Fruit fly (Drosophila melanogaster): ENCODE results near the gene Kap-alpha3.

Gene Kap-alpha3

DNA sequence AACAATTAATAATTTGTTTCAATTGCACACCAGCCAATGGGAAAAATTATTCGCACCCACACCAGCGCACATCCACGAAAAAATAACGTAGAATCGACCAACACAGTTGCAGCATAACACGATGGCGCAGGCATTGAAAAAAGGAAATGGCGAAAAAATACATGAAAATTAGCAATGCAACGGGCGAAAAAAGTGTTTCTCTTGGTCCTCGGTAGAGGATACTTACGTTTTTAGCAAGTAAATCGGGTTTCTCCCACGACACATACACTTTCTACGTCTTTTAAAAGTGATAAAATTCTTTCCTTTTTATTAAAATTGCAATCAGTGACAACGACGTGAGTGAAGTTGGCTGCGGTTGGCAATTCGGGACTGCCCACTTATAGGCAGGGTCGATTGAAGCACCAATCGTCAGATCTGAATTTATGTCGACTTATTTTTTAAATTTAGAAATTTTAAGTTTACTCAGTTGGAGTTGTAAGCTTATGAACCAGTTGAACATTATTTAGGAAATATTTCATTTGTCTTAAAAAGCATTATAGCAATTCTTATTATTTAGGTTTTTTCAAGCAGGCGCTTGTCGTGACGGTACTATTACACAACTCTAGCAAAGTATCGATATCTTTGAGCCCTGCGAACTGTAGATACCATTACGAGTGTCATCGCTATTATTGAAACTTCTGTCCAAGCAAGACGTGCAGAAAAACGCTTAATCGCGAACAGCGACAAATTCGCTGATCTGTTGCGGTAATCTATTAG is at the start of gene Kap-alpha3, which contains the start of gene Son:
Gene Kap-alpha3, minus strand, starts transcription at position 352 of the 756 bp plus-strand sequence.
Gene Son, plus strand, starts transcription at position 661 of the 756 bp plus-strand sequence.
- TF ChIP-seq gem (tag; optimal IDR thresholded peaks at IDR 0.05): peak; percentile 88
- TF ChIP-seq Chrac-16 (GFP tag; optimal IDR thresholded peaks at IDR 0.05): peak; percentile 88
- TF ChIP-seq CG9932 (GFP tag; IDR thresholded peaks at IDR 0.05): peak; percentile 93
- peak; percentile 88 for TF ChIP-seq ATbp (GFP tag; optimal IDR thresholded peaks at IDR 0.05)
- peak; percentile 86 for TF ChIP-seq CG12236 (GFP tag; optimal IDR thresholded peaks at IDR 0.05)
- TF ChIP-seq Ravus (GFP tag; IDR thresholded peaks at IDR 0.05): peak; percentile 43
- TF ChIP-seq CG1529 (GFP tag; optimal IDR thresholded peaks at IDR 0.05): peak; percentile 88
- peak; percentile 88 for TF ChIP-seq NC2α (GFP tag; optimal IDR thresholded peaks at IDR 0.05)
- TF ChIP-seq Awh (GFP tag; IDR thresholded peaks at IDR 0.05): peak; percentile 87
- peak; percentile 83 for TF ChIP-seq p53 (GFP tag; optimal IDR thresholded peaks at IDR 0.05)
- peak; percentile 93 for TF ChIP-seq Fer3 (tag; optimal IDR thresholded peaks at IDR 0.05)
- peak; percentile 72; the same call in 2 of the 3 replicates for TF ChIP-seq so (GFP tag; IDR thresholded peaks at IDR 0.05)
- TF ChIP-seq eyg (GFP tag; optimal IDR thresholded peaks at IDR 0.05): peak; percentile 87
- peak; percentile 76 for TF ChIP-seq vnd (GFP tag; IDR thresholded peaks at IDR 0.05; ENCODE audit: partially characterized antibody)
- peak; percentile 97 for TF ChIP-seq Sin3A (optimal IDR thresholded peaks at IDR 0.05)
- peak; percentile 89 for TF ChIP-seq CG7839 (tag; optimal IDR thresholded peaks at IDR 0.05)
- TF ChIP-seq Max (GFP tag; optimal IDR thresholded peaks at IDR 0.05): peak; percentile 96
- TF ChIP-seq CG15601 (tag; optimal IDR thresholded peaks at IDR 0.05): peak; percentile 93
- peak; percentile 82; the same call in 2 of the 3 replicates for TF ChIP-seq otp (GFP tag; IDR thresholded peaks at IDR 0.05)
- TF ChIP-seq sens-2 (GFP tag; IDR thresholded peaks at IDR 0.05): peak; percentile 94
- peak; percentile 81 for TF ChIP-seq D19B (GFP tag; optimal IDR thresholded peaks at IDR 0.05)
- TF ChIP-seq CG11560 (tag; IDR thresholded peaks at IDR 0.05): peak; percentile 71; the same call in 2 of the 3 replicates
- peak; percentile 88 for TF ChIP-seq CG32772 (GFP tag; IDR thresholded peaks at IDR 0.05)
- peak; percentile 78 for TF ChIP-seq CG10959 (GFP tag; IDR thresholded peaks at IDR 0.05)
- TF ChIP-seq CG11504 (tag; optimal IDR thresholded peaks at IDR 0.05): peak; percentile 87
- TF ChIP-seq fd96Cb (tag; optimal IDR thresholded peaks at IDR 0.05): peak; percentile 74
- peak; percentile 87 for TF ChIP-seq grn (GFP tag; optimal IDR thresholded peaks at IDR 0.05)
- peak; percentile 66 for TF ChIP-seq CG17612 (GFP tag; IDR thresholded peaks at IDR 0.05)
- peak; percentile 91 for TF ChIP-seq CG12744 (GFP tag; optimal IDR thresholded peaks at IDR 0.05)
- TF ChIP-seq CG42726 (GFP tag; IDR thresholded peaks at IDR 0.05; ENCODE audit: partially characterized antibody): peak; percentile 65
- TF ChIP-seq rib (GFP tag; IDR thresholded peaks at IDR 0.05): peak; percentile 77
- peak; percentile 23 for TF ChIP-seq Kr (GFP tag; optimal IDR thresholded peaks at IDR 0.05)
- peak; percentile 91 for TF ChIP-seq CG6272 (GFP tag; IDR thresholded peaks at IDR 0.05)
- TF ChIP-seq CG7963 (GFP tag; IDR thresholded peaks at IDR 0.05; ENCODE audit: partially characterized antibody): no peak; the same call in 2 of the 3 replicates
- TF ChIP-seq trem (tag; optimal IDR thresholded peaks at IDR 0.05): peak; percentile 100
- TF ChIP-seq h (optimal IDR thresholded peaks at IDR 0.05): no peak
- TF ChIP-seq CG4730 (GFP tag; IDR thresholded peaks at IDR 0.05): peak; percentile 82
- peak; percentile 79 for TF ChIP-seq Ssrp (tag; optimal IDR thresholded peaks at IDR 0.05)
- TF ChIP-seq CG6765 (GFP tag; optimal IDR thresholded peaks at IDR 0.05): peak; percentile 97
- peak; percentile 72 for TF ChIP-seq CG5953 (GFP tag; IDR thresholded peaks at IDR 0.05)
- TF ChIP-seq her (GFP tag; optimal IDR thresholded peaks at IDR 0.05): peak; percentile 88
- peak; percentile 82 for TF ChIP-seq unpg (GFP tag; optimal IDR thresholded peaks at IDR 0.05)
- TF ChIP-seq CG32532 (GFP tag; IDR thresholded peaks at IDR 0.05): peak; percentile 89
- peak; percentile 94 for TF ChIP-seq CG4854 (GFP tag; optimal IDR thresholded peaks at IDR 0.05)
- peak; percentile 85 for TF ChIP-seq en (GFP tag; optimal IDR thresholded peaks at IDR 0.05)
- TF ChIP-seq danr (GFP tag; IDR thresholded peaks at IDR 0.05): peak; percentile 72
- TF ChIP-seq dm (GFP tag; optimal IDR thresholded peaks at IDR 0.05): peak; percentile 96
- peak; percentile 80 for TF ChIP-seq Jarid2 (GFP tag; optimal IDR thresholded peaks at IDR 0.05)
- TF ChIP-seq CG34422 (GFP tag; IDR thresholded peaks at IDR 0.05): peak; percentile 88
- TF ChIP-seq sr (GFP tag; IDR thresholded peaks at IDR 0.05): peak; percentile 89

Measured in whole organism, embryonic.